Worm (Caenorhabditis elegans): ENCODE measurements around the gene K10C2.14.

Gene K10C2.14

DNA sequence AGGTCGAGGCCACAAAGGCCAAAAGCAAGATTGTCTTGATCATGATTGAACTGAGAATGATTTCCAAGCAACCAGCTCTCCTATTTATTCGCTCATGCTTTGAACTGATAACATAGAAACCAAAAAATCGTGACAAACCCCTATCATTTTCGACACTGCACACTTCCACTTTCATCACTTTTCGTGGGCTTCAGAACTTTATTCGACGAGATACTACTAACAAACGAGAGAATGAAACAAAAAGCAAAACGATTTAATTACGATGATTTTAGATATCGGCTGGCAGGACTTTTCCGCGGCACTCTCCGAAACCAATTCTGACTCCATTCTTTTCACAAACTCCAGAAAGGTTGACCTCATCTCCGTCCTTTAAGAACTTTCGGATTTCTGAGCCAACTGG lies 6.2 kb upstream of the K10C2.14 start, which contains the start of gene asp-14:
TSS of gene asp-14 (minus strand) at position 101 of the 400 bp plus-strand sequence.
- TF ChIP-seq unc-86 (tag; optimal IDR thresholded peaks at IDR 0.05), result no peak
- no peak for TF ChIP-seq aly-2 (tag; optimal IDR thresholded peaks at IDR 0.05)
- TF ChIP-seq vab-15 (tag; optimal IDR thresholded peaks at IDR 0.05), result no peak
- TF ChIP-seq tlp-1 (tag; optimal IDR thresholded peaks at IDR 0.05), result no peak
- no peak for TF ChIP-seq jun-1 (tag; optimal IDR thresholded peaks at IDR 0.05)
- TF ChIP-seq hpl-2 (GFP tag; optimal IDR thresholded peaks at IDR 0.05), result no peak
- TF ChIP-seq F16B12.6 (tag; optimal IDR thresholded peaks at IDR 0.05), result no peak
- TF ChIP-seq skn-1 (tag; optimal IDR thresholded peaks at IDR 0.05), result no peak

- peak; percentile 63 for TF ChIP-seq elt-2 (tag; optimal IDR thresholded peaks at IDR 0.05)
- no peak for TF ChIP-seq ztf-4 (tag; optimal IDR thresholded peaks at IDR 0.05)
These were observed 4.9 kb upstream of the K10C2.14 start for ce11 chrX:6445239-6445638.

- TF ChIP-seq ceh-88 (GFP tag; IDR thresholded peaks at IDR 0.05), result no peak
- no peak for TF ChIP-seq unc-98 (GFP tag; IDR thresholded peaks at IDR 0.05)
- TF ChIP-seq vab-15 (tag; optimal IDR thresholded peaks at IDR 0.05), result no peak
- no peak for TF ChIP-seq fkh-4 (tag; optimal IDR thresholded peaks at IDR 0.05; ENCODE audit: borderline replicate concordance)
- TF ChIP-seq tlp-1 (tag; optimal IDR thresholded peaks at IDR 0.05), result no peak
- no peak for TF ChIP-seq nhr-19 (GFP tag; conservative IDR thresholded peaks at IDR 0.05)
- no peak for TF ChIP-seq skn-1 (tag; optimal IDR thresholded peaks at IDR 0.05)
- TF ChIP-seq ztf-11 (tag; optimal IDR thresholded peaks at IDR 0.05), result no peak
- TF ChIP-seq lin-15B (tag; optimal IDR thresholded peaks at IDR 0.05), result no peak
- no peak for TF ChIP-seq dsc-1 (tag; optimal IDR thresholded peaks at IDR 0.05)
- TF ChIP-seq ztf-4 (tag; optimal IDR thresholded peaks at IDR 0.05), result no peak
- no peak for TF ChIP-seq C34B4.2 (tag; optimal IDR thresholded peaks at IDR 0.05)
- TF ChIP-seq C04F5.9 (tag; optimal IDR thresholded peaks at IDR 0.05), result no peak
- TF ChIP-seq pax-3 (tag; optimal IDR thresholded peaks at IDR 0.05), result no peak
- TF ChIP-seq mef-2 (tag; optimal IDR thresholded peaks at IDR 0.05), result no peak
- no peak for TF ChIP-seq egl-13 (tag; optimal IDR thresholded peaks at IDR 0.05)
- TF ChIP-seq Y116A8C.19 (tag; optimal IDR thresholded peaks at IDR 0.05; ENCODE audit: borderline replicate concordance), result no peak
These were observed 3.0 kb upstream of the K10C2.14 start, which contains the start of gene K10C2.7 for ce11 chrX:6443373-6443772. Gene K10C2.7 (minus strand): TSS chrX:6443473.

- no peak for TF ChIP-seq blmp-1 (tag; optimal IDR thresholded peaks at IDR 0.05)
- no peak for TF ChIP-seq alr-1 (tag; optimal IDR thresholded peaks at IDR 0.05; ENCODE audit: borderline replicate concordance)
- TF ChIP-seq ztf-4 (tag; optimal IDR thresholded peaks at IDR 0.05), result no peak
- no peak for TF ChIP-seq lir-3 (tag; optimal IDR thresholded peaks at IDR 0.05; ENCODE audit: poor library complexity)
- TF ChIP-seq nhr-77 (tag; optimal IDR thresholded peaks at IDR 0.05), result no peak
These were observed 2.8 kb downstream of the K10C2.14 start, which contains the start of gene K10C2.8 for ce11 chrX:6437545-6437944. Gene K10C2.8 (minus strand): TSS chrX:6437645.

DNA sequence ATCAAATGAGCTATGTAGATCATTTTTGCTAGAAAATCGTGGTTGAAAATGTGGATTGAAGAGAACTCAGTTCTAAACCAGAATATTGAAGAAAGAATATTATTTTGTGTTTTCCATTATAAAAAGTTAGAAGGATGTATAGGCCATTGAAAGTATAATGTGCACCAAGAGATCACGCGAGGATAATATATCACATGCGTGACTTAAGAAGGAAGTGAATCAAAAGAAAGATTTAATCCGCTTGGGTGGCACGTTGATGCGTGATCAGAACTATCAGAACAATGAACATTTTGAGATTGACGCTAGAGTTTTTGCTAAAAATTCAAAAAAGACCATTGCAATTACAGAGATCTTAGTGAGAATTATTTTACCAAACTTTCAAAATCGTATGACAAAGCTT lies 4.6 kb downstream of the K10C2.14 start:
- peak; percentile 77 for TF ChIP-seq dsc-1 (tag; optimal IDR thresholded peaks at IDR 0.05)
- no peak for TF ChIP-seq jun-1 (tag; optimal IDR thresholded peaks at IDR 0.05)
- TF ChIP-seq egl-13 (tag; optimal IDR thresholded peaks at IDR 0.05), result peak; percentile 11
- peak; percentile 66 for TF ChIP-seq fkh-8 (tag; optimal IDR thresholded peaks at IDR 0.05)
- no peak for TF ChIP-seq unc-98 (GFP tag; IDR thresholded peaks at IDR 0.05)
- TF ChIP-seq nhr-20 (tag; optimal IDR thresholded peaks at IDR 0.05), result no peak
- TF ChIP-seq nhr-71 (tag; optimal IDR thresholded peaks at IDR 0.05), result peak; percentile 11
- peak; percentile 27 for TF ChIP-seq pax-3 (tag; optimal IDR thresholded peaks at IDR 0.05)

- no peak for TF ChIP-seq aha-1 (tag; optimal IDR thresholded peaks at IDR 0.05)
- TF ChIP-seq efl-3 (GFP tag; optimal IDR thresholded peaks at IDR 0.05), result no peak
- no peak for TF ChIP-seq nhr-77 (tag; optimal IDR thresholded peaks at IDR 0.05)
- no peak for TF ChIP-seq sup-37 (GFP tag; optimal IDR thresholded peaks at IDR 0.05)
- TF ChIP-seq elt-2 (tag; optimal IDR thresholded peaks at IDR 0.05), result no peak
- no peak for TF ChIP-seq ceh-63 (GFP tag; optimal IDR thresholded peaks at IDR 0.05)
- TF ChIP-seq hlh-17 (GFP tag; optimal IDR thresholded peaks at IDR 0.05; ENCODE audit: borderline replicate concordance), result no peak
These were observed 6.7 kb downstream of the K10C2.14 start, which contains the start of gene K10C2.2 for ce11 chrX:6433688-6434087. Gene K10C2.2 (minus strand): TSS chrX:6433788.
